In genomic region chrV:8426741-8427457, ce11 we compare ENCODE assay signal across 1 worm cellular context.
TF ChIP-seq lines count a peak whose summit lies in the region.

No protein-coding gene starts in this region.

TF ChIP-seq in whole organism, L1 larva, 84 proteins besides CTCF, POLR2A, EP300 and RAD21 (continued from another document):
- TF ChIP-seq unc-130 (tag; optimal IDR thresholded peaks at IDR 0.05; lab: Kevin White, UChicago) = peak; percentile 19
